Fruit fly (Drosophila melanogaster) S2 (cell line): ENCODE measurements around the gene Glyat.

Experiments
- CG8478 ChIP-seq: fragments of >200 bp; optimal IDR thresholded peaks from 2 replicates; lab custom pipeline; 2018
- CTCF ChIP-seq, 2 experiments: fragments of >200 bp; optimal IDR thresholded peaks; 2 replicates each; lab custom pipeline; 2018

- TF ChIP-seq CG8478 (lab: Kevin White, UChicago): no peak
- TF ChIP-seq CTCF (optimal IDR thresholded peaks at IDR 0.05; lab: Kevin White, UChicago): no peak
These were observed 33.7 kb downstream of the Glyat start for dm6 chr2L:7976738-7977137.
